Fruit fly (Drosophila melanogaster) whole organism, wandering third instar larva: Measurements from ENCODE around the gene CG32095.

Experiments
- Abd-B ChIP-seq: fragments of >200 bp; optimal IDR thresholded peaks from 2 replicates; lab custom pipeline; 2017; ENCODE audit warnings: missing biosample characterization, missing genetic modification characterization
- CG32264 ChIP-seq: fragments of 200-800 bp; sonication (Bioruptor generic); optimal IDR thresholded peaks from 2 replicates; lab custom pipeline; 2016; ENCODE audit warnings: missing biosample characterization, missing genetic modification characterization
- CG9705 ChIP-seq: fragments of 200-800 bp; sonication (Bioruptor generic); optimal IDR thresholded peaks from 2 replicates; lab custom pipeline; 2018; ENCODE audit warnings: missing biosample characterization, mild to moderate bottlenecking, missing genetic modification characterization
- CrebA ChIP-seq: fragments of 200-800 bp; sonication (Bioruptor generic); optimal IDR thresholded peaks from 2 replicates; lab custom pipeline; 2016; ENCODE audit warnings: missing biosample characterization, mild to moderate bottlenecking, missing genetic modification characterization, borderline replicate concordance
- Dfd ChIP-seq: fragments of >200 bp; optimal IDR thresholded peaks from 2 replicates; lab custom pipeline; 2017; ENCODE audit warnings: missing biosample characterization, missing genetic modification characterization
- Dif ChIP-seq: fragments of 200-275, 200-300 bp; sonication (Bioruptor generic); optimal IDR thresholded peaks from 2 replicates; lab custom pipeline; 2018; ENCODE audit warnings: missing biosample characterization, missing genetic modification characterization; ENCODE audit not compliant: partially characterized antibody
- GATAd ChIP-seq: sonication (Bioruptor generic); optimal IDR thresholded peaks from 2 replicates; lab custom pipeline; 2016; ENCODE audit warnings: missing biosample characterization, missing genetic modification characterization
- Hnf4 ChIP-seq: fragments of 200-800 bp; sonication (Bioruptor generic); optimal IDR thresholded peaks from 2 replicates; lab custom pipeline; 2016; ENCODE audit warnings: missing biosample characterization, mild to moderate bottlenecking, missing genetic modification characterization
- Hr78 ChIP-seq: fragments of >200 bp; optimal IDR thresholded peaks from 2 replicates; lab custom pipeline; 2017; ENCODE audit warnings: missing biosample characterization, missing genetic modification characterization
- Hr83 ChIP-seq: fragments of 200-300 bp; sonication (Bioruptor generic); optimal IDR thresholded peaks from 2 replicates; lab custom pipeline; 2016; ENCODE audit warnings: missing biosample characterization, mild to moderate bottlenecking, missing genetic modification characterization, moderate library complexity; ENCODE audit not compliant: poor library complexity, severe bottlenecking
- Jra ChIP-seq: sonication (Bioruptor generic); optimal IDR thresholded peaks from 2 replicates; lab custom pipeline; 2016; ENCODE audit warnings: missing biosample characterization, missing genetic modification characterization
- Mio ChIP-seq: sonication (Bioruptor generic); optimal IDR thresholded peaks from 2 replicates; lab custom pipeline; 2016; ENCODE audit warnings: missing biosample characterization, missing genetic modification characterization
- Myc ChIP-seq: fragments of >200 bp; optimal IDR thresholded peaks from 2 replicates; lab custom pipeline; 2017
- N ChIP-seq: fragments of >200 bp; optimal IDR thresholded peaks from 2 replicates; lab custom pipeline; 2018; ENCODE audit warnings: missing biosample characterization, missing external identifiers, missing genetic modification characterization
- OdsH ChIP-seq: fragments of 200-800 bp; sonication (Bioruptor generic); optimal IDR thresholded peaks from 2 replicates; lab custom pipeline; 2016; ENCODE audit warnings: missing biosample characterization, mild to moderate bottlenecking, missing genetic modification characterization
- Sp1 ChIP-seq: fragments of 200-800 bp; sonication (Bioruptor generic); optimal IDR thresholded peaks from 3 replicates; lab custom pipeline; 2019; ENCODE audit warnings: missing biosample characterization, mild to moderate bottlenecking, missing genetic modification characterization, moderate library complexity
- Vsx2 ChIP-seq: fragments of 200-300, 225-300 bp; sonication (Bioruptor generic); optimal IDR thresholded peaks from 2 replicates; lab custom pipeline; 2018; ENCODE audit warnings: missing biosample characterization, missing genetic modification characterization; ENCODE audit not compliant: partially characterized antibody
- br ChIP-seq: fragments of 200-800 bp; sonication (Bioruptor generic); optimal IDR thresholded peaks from 2 replicates; lab custom pipeline; 2016; ENCODE audit warnings: missing biosample characterization, missing genetic modification characterization
- brk ChIP-seq: fragments of 200-800 bp; sonication (Bioruptor generic); optimal IDR thresholded peaks from 2 replicates; lab custom pipeline; 2016; ENCODE audit warnings: missing biosample characterization, mild to moderate bottlenecking, missing genetic modification characterization
- dl ChIP-seq, 2 experiments: fragments of 175-275, 200-275 bp in 1 of 2; fragments of 200-275 bp in 1 of 2; sonication (Bioruptor generic); optimal IDR thresholded peaks; lab custom pipeline; 2018; ENCODE audit warnings: mild to moderate bottlenecking in 2 of 2, missing biosample characterization in 2 of 2, missing genetic modification characterization in 2 of 2, moderate library complexity in 2 of 2; ENCODE audit not compliant: partially characterized antibody in 2 of 2, insufficient read depth in 1 of 2
- dmrt93B ChIP-seq: fragments of 200-800 bp; sonication (Bioruptor generic); optimal IDR thresholded peaks from 2 replicates; lab custom pipeline; 2018; ENCODE audit warnings: missing biosample characterization, mild to moderate bottlenecking, missing genetic modification characterization
- dsf ChIP-seq: sonication (Bioruptor generic); optimal IDR thresholded peaks from 2 replicates; lab custom pipeline; 2016; ENCODE audit warnings: missing biosample characterization, missing genetic modification characterization, borderline replicate concordance
- ey ChIP-seq: fragments of 200-800 bp; sonication (Bioruptor generic); optimal IDR thresholded peaks from 2 replicates; lab custom pipeline; 2016; ENCODE audit warnings: missing biosample characterization, missing genetic modification characterization
- foxo ChIP-seq, 2 experiments: fragments of 200-800 bp; sonication (Bioruptor generic); optimal IDR thresholded peaks; 2 replicates in 1 of 2; 3 replicates in 1 of 2; lab custom pipeline; 2016 to 2017; ENCODE audit warnings: missing biosample characterization in 2 of 2, missing genetic modification characterization in 2 of 2
- fru ChIP-seq: fragments of 200-800 bp; sonication (Bioruptor generic); optimal IDR thresholded peaks from 3 replicates; lab custom pipeline; 2016; ENCODE audit warnings: missing biosample characterization, mild to moderate bottlenecking, missing genetic modification characterization
- h ChIP-seq: fragments of 200-800 bp; sonication (Bioruptor generic); optimal IDR thresholded peaks from 3 replicates; lab custom pipeline; 2016; ENCODE audit warnings: missing biosample characterization, mild to moderate bottlenecking, missing genetic modification characterization
- jim ChIP-seq: fragments of 175-275, 200-325 bp; sonication (Bioruptor generic); optimal IDR thresholded peaks from 2 replicates; lab custom pipeline; 2016; ENCODE audit warnings: missing biosample characterization, mild to moderate bottlenecking, missing genetic modification characterization
- lola ChIP-seq: fragments of >200 bp; optimal IDR thresholded peaks from 2 replicates; lab custom pipeline; 2017; ENCODE audit warnings: missing biosample characterization, missing genetic modification characterization
- pan ChIP-seq: fragments of >200 bp; optimal IDR thresholded peaks from 2 replicates; lab custom pipeline; 2017
- psq ChIP-seq: fragments of 200-800 bp; sonication (Bioruptor generic); optimal IDR thresholded peaks from 3 replicates; lab custom pipeline; 2017; ENCODE audit warnings: missing biosample characterization, mild to moderate bottlenecking, missing genetic modification characterization, moderate library complexity
- rgr ChIP-seq: fragments of 200-800 bp; sonication (Bioruptor generic); optimal IDR thresholded peaks from 3 replicates; lab custom pipeline; 2016; ENCODE audit warnings: missing biosample characterization, mild to moderate bottlenecking, missing genetic modification characterization
- sage ChIP-seq: fragments of 200-800 bp; sonication (Bioruptor generic); optimal IDR thresholded peaks from 2 replicates; lab custom pipeline; 2016; ENCODE audit warnings: missing biosample characterization, mild to moderate bottlenecking, missing genetic modification characterization
- sv ChIP-seq: fragments of 200-800 bp; sonication (Bioruptor generic); optimal IDR thresholded peaks from 3 replicates; lab custom pipeline; 2016; ENCODE audit warnings: missing biosample characterization, missing genetic modification characterization
- tai ChIP-seq: sonication (Bioruptor generic); optimal IDR thresholded peaks from 2 replicates; lab custom pipeline; 2016; ENCODE audit warnings: missing biosample characterization, missing genetic modification characterization
- woc ChIP-seq: sonication (Bioruptor generic); optimal IDR thresholded peaks from 2 replicates; lab custom pipeline; 2016; ENCODE audit warnings: missing biosample characterization, mild to moderate bottlenecking, missing genetic modification characterization

CG32095 gene

dm6 chr3L:11800761-11801160 is 24.8 kb downstream of the CG32095 start, which contains the start of gene Gcat:
Gene Gcat (minus strand): TSS chr3L:11800861.
- no peak for TF ChIP-seq woc (GFP tag; lab: Kevin White, UChicago)
- no peak for TF ChIP-seq pan
- TF ChIP-seq Jra (GFP tag; lab: Kevin White, UChicago): no peak
- TF ChIP-seq Hnf4 (GFP tag; lab: Kevin White, UChicago): no peak
- TF ChIP-seq Dif (GFP tag; lab: Kevin White, UChicago): no peak
- no peak for TF ChIP-seq GATAd
- TF ChIP-seq lola (GFP tag; lab: Kevin White, UChicago): no peak
- no peak for TF ChIP-seq ey (GFP tag; lab: Kevin White, UChicago)
- TF ChIP-seq dl (GFP tag; optimal IDR thresholded peaks at IDR 0.05; lab: Kevin White, UChicago; ENCODE audit: insufficient read depth in 1 of 2, partially characterized antibody in 2 of 2): no peak
- TF ChIP-seq fru (GFP tag; lab: Kevin White, UChicago): no peak
- TF ChIP-seq Abd-B (GFP tag; lab: Kevin White, UChicago): no peak
- TF ChIP-seq Myc (lab: Kevin White, UChicago): no peak
- no peak for TF ChIP-seq Sp1 (GFP tag; lab: Kevin White, UChicago)
- no peak for TF ChIP-seq OdsH
- TF ChIP-seq jim (GFP tag; lab: Kevin White, UChicago): no peak
- TF ChIP-seq sage (GFP tag; lab: Kevin White, UChicago): no peak
- no peak for TF ChIP-seq CG32264 (GFP tag; lab: Kevin White, UChicago)
- TF ChIP-seq Vsx2: no peak

dm6 chr3L:11795440-11795983 is 30.0 kb downstream of the CG32095 start, which contains the start of gene Klp68D:
Gene Klp68D (plus strand): TSS chr3L:11795614.
- TF ChIP-seq GATAd (no peak), Jra (GFP tag; lab: Kevin White, UChicago) (no peak), pan (no peak), Hr78 (GFP tag; lab: Kevin White, UChicago) (no peak), Mio (GFP tag; lab: Kevin White, UChicago) (no peak), dl (GFP tag; optimal IDR thresholded peaks at IDR 0.05; lab: Kevin White, UChicago; ENCODE audit: insufficient read depth in 1 of 2, partially characterized antibody in 2 of 2) (no peak), rgr (GFP tag; lab: Kevin White, UChicago) (no peak), h (GFP tag; lab: Kevin White, UChicago) (no peak), Hr83 (no peak), Vsx2 (no peak), Abd-B (GFP tag; lab: Kevin White, UChicago) (no peak), N (GFP tag; lab: Kevin White, UChicago) (no peak), CrebA (GFP tag; lab: Kevin White, UChicago) (no peak), Myc (lab: Kevin White, UChicago) (no peak), sv (GFP tag; lab: Kevin White, UChicago) (no peak), tai (GFP tag; lab: Kevin White, UChicago) (no peak), dsf (GFP tag; lab: Kevin White, UChicago) (no peak), OdsH (no peak), ey (GFP tag; lab: Kevin White, UChicago) (no peak), fru (GFP tag; lab: Kevin White, UChicago) (no peak)

dm6 chr3L:11793233-11793800 is 32.2 kb downstream of the CG32095 start, which contains the start of the genes twy and CG10907:
Gene twy (minus strand): TSS chr3L:11793283.
Gene CG10907 (plus strand): TSS chr3L:11793514.
- TF ChIP-seq Hr83 (no peak), CrebA (GFP tag; lab: Kevin White, UChicago) (no peak), lola (GFP tag; lab: Kevin White, UChicago) (no peak), h (GFP tag; lab: Kevin White, UChicago) (no peak)

- TF ChIP-seq sv (GFP tag; lab: Kevin White, UChicago) (no peak), CG9705 (peak; percentile 23), br (GFP tag; lab: Kevin White, UChicago) (no peak), foxo (GFP tag; optimal IDR thresholded peaks at IDR 0.05; lab: Kevin White, UChicago) (no peak), Vsx2 (no peak), Jra (GFP tag; lab: Kevin White, UChicago) (no peak), sage (GFP tag; lab: Kevin White, UChicago) (no peak), Hr83 (peak; percentile 28), brk (no peak), dl (GFP tag; optimal IDR thresholded peaks at IDR 0.05; lab: Kevin White, UChicago; ENCODE audit: insufficient read depth in 1 of 2, partially characterized antibody in 2 of 2) (no peak), dsf (GFP tag; lab: Kevin White, UChicago) (no peak), Myc (lab: Kevin White, UChicago) (peak; percentile 14), lola (GFP tag; lab: Kevin White, UChicago) (no peak), Sp1 (GFP tag; lab: Kevin White, UChicago) (no peak), psq (GFP tag; lab: Kevin White, UChicago) (peak; percentile 95), rgr (GFP tag; lab: Kevin White, UChicago) (no peak), jim (GFP tag; lab: Kevin White, UChicago) (no peak), Abd-B (GFP tag; lab: Kevin White, UChicago) (no peak), dmrt93B (GFP tag; lab: Kevin White, UChicago) (no peak), Mio (GFP tag; lab: Kevin White, UChicago) (no peak), h (GFP tag; lab: Kevin White, UChicago) (no peak), Dif (GFP tag; lab: Kevin White, UChicago) (no peak), ey (GFP tag; lab: Kevin White, UChicago) (peak; percentile 4), Hnf4 (GFP tag; lab: Kevin White, UChicago) (no peak), Hr78 (GFP tag; lab: Kevin White, UChicago) (no peak), CrebA (GFP tag; lab: Kevin White, UChicago) (no peak), OdsH (peak; percentile 11), GATAd (no peak), CG32264 (GFP tag; lab: Kevin White, UChicago) (peak; percentile 19), Dfd (no peak)
- TF ChIP-seq, all 38 proteins: peak for 7
Measured at dm6 chr3L:11789773-11790172, 35.8 kb downstream of the CG32095 start, which contains the start of gene Pi3K68D. Gene Pi3K68D (minus strand): TSS chr3L:11790013.
